Fruit fly (Drosophila melanogaster): ENCODE results near the gene slp2.

The slp2 gene

DNA sequence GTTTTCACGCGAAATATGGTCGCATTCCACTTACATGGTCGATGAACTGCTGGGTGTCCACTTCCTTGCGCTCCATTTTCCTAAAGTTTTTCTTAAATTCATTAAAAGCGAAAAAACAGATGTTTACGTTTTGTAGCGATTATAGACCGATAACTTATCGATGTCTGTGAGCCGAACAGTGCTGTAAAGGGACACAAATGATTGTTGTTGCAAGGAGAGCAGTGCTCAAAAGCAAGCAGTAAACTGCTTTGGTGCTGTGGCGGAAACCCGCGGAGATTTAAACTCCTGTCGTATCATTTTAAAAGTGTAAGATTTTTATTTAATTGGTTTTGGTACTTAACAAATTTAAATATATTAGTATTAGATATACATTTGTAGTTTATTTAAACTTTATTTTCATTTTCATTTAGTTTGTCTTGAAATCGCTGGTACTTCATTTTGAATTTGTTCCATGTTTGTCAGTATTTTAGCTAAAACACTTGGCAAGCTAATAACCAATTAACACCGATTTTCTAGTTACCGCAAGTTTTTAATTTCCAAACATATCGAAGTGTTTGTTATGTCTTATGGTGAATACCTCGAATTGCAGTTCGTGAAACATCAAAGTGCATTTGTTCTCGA is 23.3 kb upstream of the slp2 start, which contains the start of gene CG3407:
Gene CG3407, minus strand, starts transcription at position 156 of the 621 bp plus-strand sequence.
- TF ChIP-seq psq (optimal IDR thresholded peaks at IDR 0.05) (no peak), CG8478 (optimal IDR thresholded peaks at IDR 0.05) (no peak), pan (optimal IDR thresholded peaks at IDR 0.05) (no peak), usp (GFP tag; optimal IDR thresholded peaks at IDR 0.05) (no peak), Dll (optimal IDR thresholded peaks at IDR 0.05) (no peak), EcR (GFP tag; optimal IDR thresholded peaks at IDR 0.05) (no peak)

DNA sequence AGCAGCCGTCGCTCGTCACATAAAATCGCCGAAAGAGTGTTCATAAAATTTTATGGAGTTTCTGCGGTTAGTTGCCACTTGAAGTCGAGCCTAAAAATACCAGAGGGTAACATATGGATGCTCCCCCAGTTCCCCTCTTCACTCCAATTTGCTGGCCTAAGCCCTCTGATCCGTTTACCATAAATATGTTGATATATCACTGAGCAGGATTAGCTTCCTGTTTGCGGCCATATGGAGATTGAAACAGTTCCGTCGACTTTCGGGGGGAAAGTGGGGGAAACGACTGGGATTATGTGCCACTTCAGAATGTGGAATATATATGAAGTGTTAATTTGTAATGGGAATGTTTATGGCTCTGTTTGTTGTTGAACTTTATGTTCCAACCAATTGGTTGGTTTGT is 22.5 kb upstream of the slp2 start:
- TF ChIP-seq pan (optimal IDR thresholded peaks at IDR 0.05) (no peak), EcR (GFP tag; optimal IDR thresholded peaks at IDR 0.05) (no peak)

DNA sequence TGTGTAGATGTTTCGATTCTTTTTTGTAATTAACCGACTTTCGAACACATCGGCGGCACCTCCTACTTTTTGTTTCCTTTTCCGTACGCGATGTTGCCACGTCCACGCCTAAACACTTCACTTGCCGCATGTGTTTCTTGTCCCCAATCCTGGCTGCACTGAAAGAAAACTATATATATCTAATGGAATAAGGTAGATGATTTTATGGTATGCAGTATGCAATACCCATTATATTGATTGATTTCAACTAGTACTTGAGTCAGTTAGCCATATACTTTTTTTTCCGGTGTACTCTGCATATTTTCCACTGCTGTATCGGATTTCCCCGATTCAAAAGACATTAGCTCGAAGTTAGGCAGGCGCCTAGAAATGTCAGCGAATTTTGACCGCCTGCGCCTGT is 17.7 kb upstream of the slp2 start:
- TF ChIP-seq pan (optimal IDR thresholded peaks at IDR 0.05) (no peak), Dll (optimal IDR thresholded peaks at IDR 0.05) (no peak), CG8478 (optimal IDR thresholded peaks at IDR 0.05) (no peak), psq (optimal IDR thresholded peaks at IDR 0.05) (no peak), EcR (GFP tag; optimal IDR thresholded peaks at IDR 0.05) (no peak)

DNA sequence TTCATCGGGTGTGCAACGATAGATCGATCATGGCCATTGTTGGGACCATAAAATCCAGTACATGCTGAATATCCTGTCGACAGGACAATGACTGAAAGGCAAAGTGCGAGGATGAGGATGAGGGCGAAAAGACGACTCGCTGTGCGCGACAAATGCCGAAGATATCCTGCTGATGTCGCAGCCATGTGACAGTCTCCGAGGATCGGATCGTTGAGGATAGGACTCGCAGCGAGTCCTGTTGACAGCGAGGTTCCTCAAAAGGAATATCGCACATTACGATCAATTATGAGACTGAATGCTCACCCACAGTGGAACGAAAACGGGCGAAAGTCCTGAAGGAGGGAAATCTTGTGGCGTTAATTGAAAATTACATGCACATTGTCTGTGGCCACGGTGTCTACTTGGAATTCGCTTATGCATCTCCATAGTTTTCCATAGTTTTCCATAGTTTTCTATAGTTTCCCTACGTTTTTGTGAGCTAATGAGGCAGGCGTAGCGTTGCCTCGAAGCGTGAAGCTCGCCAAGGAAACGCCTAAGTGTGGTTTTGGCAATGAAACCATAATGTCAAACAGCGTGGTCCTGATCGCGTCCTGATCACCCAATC is 14.1 kb upstream of the slp2 start:
- no peak for TF ChIP-seq psq (optimal IDR thresholded peaks at IDR 0.05)

DNA sequence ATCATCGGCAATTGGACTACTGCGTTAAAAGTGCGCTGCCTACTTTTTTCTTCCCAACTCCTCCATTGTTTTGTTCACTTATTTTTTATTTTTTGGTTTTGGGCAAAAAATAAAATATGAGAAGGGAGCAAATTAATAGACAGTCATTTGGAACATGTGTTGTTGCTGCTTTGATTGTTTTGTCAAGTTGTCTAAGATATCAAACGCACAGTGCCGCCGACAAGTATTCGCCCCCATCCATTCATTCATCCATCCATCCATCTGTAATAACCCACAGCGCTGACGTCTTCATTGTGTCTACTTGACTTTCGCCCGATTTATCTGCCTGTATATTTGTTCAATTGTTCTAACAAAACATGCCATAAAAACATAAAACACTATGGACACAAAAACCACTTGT is 12.8 kb upstream of the slp2 start:
- TF ChIP-seq Dll (optimal IDR thresholded peaks at IDR 0.05), result no peak
- no peak for TF ChIP-seq CG8478 (optimal IDR thresholded peaks at IDR 0.05)

DNA sequence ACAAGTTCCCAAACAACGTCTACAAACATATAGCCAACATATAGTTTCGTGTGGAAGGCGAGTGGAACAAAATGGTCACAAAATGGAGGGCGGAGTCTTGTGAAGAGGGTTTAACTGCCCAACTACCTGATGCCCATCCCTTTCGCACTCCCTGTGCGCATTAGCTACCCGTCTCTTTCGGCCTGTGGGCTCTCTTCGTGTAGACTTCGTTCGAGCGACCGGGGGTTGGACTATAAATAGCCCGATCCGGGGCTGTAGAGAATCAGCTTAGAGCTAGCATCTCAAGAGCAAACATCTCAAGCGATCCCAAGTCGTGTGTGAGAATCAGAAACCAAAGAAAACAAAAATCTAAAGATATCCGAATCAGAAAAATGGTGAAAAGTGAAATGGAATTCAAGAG is 11.2 kb upstream of the slp2 start, which contains the start of gene slp1:
Gene slp1, plus strand, starts transcription at position 263 of the 400 bp plus-strand sequence.
- TF ChIP-seq CG8478 (optimal IDR thresholded peaks at IDR 0.05) (no peak), pan (optimal IDR thresholded peaks at IDR 0.05) (no peak), Dll (optimal IDR thresholded peaks at IDR 0.05) (no peak)

DNA sequence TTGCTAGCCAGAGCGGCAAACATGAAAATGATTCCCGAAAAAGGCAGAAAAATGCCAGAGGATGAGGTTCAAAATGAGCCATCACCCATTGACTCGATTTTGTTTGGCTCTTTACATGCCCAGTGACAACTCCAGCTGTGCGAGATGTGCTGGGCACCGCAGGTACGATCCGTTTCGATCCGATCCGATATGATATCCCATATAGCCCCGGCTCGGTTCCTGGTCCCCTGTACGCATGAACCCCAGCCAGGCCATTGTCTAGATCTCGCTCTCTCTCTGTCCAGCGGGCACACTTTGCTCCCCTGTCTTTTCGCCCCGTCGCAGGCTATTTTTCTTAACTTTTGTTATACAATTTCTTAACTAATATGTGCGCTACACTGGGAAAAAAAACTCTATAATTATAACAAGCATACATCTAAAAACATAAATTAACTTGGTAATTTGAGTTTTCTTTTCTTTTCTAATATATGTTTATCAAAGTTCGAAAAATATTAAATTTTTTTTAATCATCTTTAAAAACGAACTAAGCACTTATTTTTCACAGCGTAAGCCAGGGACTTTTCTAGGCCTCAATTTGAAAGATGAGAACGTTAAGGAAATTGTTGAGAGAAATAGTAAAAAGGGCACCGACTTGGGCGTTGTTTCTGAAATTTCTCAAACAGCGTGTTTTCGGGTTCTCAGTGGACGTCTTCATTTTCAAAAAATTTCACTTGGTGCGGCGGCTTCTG is 9.1 kb upstream of the slp2 start:
- no peak for TF ChIP-seq usp (GFP tag; optimal IDR thresholded peaks at IDR 0.05)
- no peak for TF ChIP-seq EcR (GFP tag; optimal IDR thresholded peaks at IDR 0.05)
- no peak for TF ChIP-seq CG8478 (optimal IDR thresholded peaks at IDR 0.05)

DNA sequence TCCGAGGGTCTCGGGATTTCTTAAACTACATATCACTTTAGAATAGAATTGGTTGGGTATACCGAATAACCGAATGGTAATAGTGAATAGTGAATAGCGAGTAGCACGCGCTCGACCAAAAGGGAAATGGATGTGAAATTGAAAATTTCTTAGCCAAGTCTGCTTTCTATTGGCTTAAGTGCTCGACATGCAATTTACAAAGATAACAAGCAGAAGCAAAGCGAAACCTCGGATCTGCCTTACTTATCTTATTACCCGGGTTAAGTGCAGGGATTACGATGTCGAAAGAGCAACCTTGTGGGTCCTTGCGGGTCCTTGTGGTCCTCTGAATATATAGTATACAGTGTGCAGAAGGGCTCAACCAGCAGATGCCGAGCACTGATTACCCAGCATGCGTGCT is 7.4 kb upstream of the slp2 start:
- TF ChIP-seq usp (GFP tag; optimal IDR thresholded peaks at IDR 0.05) (no peak), Dll (optimal IDR thresholded peaks at IDR 0.05) (no peak), psq (optimal IDR thresholded peaks at IDR 0.05) (no peak), EcR (GFP tag; optimal IDR thresholded peaks at IDR 0.05) (no peak), pan (optimal IDR thresholded peaks at IDR 0.05) (no peak), CG8478 (optimal IDR thresholded peaks at IDR 0.05) (no peak)

DNA sequence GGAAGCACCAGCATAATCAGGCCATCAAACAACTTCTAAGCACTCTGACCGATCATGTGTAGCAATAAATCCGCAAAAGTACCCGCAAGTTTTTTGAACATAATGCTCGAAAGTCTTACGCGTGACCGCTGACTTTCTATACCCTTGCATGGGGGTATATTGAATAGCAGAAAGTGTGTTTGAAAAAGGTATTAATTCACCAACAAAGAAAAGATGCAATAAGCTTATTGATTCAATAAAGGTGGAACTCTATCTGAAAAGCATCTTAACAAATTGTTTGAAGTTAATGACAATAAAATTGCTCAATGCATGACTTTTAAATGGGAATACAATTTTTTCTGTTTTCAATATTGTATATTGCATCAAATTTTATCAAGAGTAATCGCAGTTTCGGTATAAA is 4.9 kb upstream of the slp2 start:
- TF ChIP-seq CG8478 (optimal IDR thresholded peaks at IDR 0.05) (no peak), usp (GFP tag; optimal IDR thresholded peaks at IDR 0.05) (no peak), EcR (GFP tag; optimal IDR thresholded peaks at IDR 0.05) (no peak)

DNA sequence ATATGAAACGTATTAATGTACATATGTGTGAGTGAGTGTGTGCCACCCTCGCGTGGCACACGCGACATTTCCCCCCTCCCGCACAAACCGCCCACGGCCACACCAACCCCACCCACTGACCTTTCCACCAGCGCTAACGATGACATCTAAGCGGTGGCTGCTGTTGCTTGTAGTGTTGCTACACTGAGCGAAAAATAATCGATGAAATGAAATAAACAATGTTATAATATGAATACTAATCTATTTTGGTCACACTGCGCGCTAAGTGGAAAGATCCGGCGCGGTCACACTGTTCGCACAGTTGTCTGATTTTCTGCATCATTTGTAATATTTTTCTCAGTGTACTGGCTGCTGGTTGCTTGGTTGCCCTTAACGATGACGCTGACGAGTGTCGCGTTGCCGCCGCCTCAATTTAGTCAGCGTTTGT is 4.4 kb upstream of the slp2 start:
- no peak for TF ChIP-seq CG8478 (optimal IDR thresholded peaks at IDR 0.05)
- no peak for TF ChIP-seq usp (GFP tag; optimal IDR thresholded peaks at IDR 0.05)

DNA sequence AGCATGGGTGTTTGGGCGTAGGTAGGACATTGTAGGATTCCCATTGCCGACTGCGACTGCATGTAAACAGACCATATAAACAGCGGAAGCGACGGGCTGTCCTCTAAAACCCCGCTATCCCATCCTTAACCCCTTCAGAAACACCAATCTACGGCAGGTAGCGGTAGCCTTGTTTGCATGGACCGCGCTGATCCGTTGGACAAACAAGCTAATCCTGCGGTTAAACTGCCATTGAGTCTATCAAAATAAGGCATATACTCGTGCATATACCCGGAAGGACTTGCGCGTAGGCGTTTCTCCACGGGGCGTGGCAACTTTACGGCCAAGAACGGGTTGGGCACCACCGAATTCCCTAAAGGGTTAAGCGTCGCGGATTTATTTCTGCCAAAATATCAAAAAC is 2.7 kb upstream of the slp2 start:
- TF ChIP-seq EcR (GFP tag; optimal IDR thresholded peaks at IDR 0.05), result no peak
- no peak for TF ChIP-seq pan (optimal IDR thresholded peaks at IDR 0.05)

DNA sequence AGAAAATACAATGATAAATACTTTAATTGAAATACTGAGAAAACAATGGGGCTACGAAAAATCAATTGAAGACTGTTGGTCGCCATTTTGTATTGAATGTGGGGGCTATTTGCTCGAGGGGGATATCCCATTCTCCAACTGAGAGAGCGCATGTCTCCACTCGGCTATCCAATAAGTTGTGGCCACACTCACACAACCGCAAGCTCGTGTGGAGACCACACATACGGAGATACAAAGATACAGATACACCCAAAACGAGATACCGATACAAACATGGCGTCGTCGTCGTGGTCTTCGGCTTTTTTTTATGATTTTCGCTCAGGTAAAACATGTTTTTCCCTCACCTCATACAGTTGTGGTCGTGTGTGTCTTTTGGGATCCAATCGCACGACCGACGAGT is 1.4 kb upstream of the slp2 start:
- no peak for TF ChIP-seq usp (GFP tag; optimal IDR thresholded peaks at IDR 0.05)
- no peak for TF ChIP-seq pan (optimal IDR thresholded peaks at IDR 0.05)
- TF ChIP-seq Dll (optimal IDR thresholded peaks at IDR 0.05), result no peak
- no peak for TF ChIP-seq EcR (GFP tag; optimal IDR thresholded peaks at IDR 0.05)
- no peak for TF ChIP-seq CG8478 (optimal IDR thresholded peaks at IDR 0.05)
- no peak for TF ChIP-seq psq (optimal IDR thresholded peaks at IDR 0.05)

DNA sequence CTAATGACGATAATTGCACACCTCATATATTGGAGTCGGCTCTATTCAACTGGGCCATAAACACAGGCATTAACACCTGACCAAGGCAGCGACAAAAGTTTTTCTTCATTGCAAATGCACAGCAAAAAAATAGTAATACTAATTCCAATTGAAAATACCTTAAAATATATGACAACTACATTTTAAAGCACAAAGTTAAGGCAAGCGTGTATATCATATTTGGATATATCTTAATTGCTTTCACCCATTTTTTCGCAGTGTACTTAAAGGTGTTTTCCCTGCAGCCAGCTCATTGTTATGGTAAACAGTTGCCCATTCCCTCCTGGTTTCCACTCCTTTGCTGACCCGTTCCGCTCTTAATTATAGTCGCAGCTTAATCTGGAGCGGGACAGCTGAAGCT is 4.3 kb downstream of the slp2 start:
- no peak for TF ChIP-seq CG8478 (optimal IDR thresholded peaks at IDR 0.05)
- TF ChIP-seq EcR (GFP tag; optimal IDR thresholded peaks at IDR 0.05), result no peak
- no peak for TF ChIP-seq usp (GFP tag; optimal IDR thresholded peaks at IDR 0.05)
- no peak for TF ChIP-seq psq (optimal IDR thresholded peaks at IDR 0.05)

DNA sequence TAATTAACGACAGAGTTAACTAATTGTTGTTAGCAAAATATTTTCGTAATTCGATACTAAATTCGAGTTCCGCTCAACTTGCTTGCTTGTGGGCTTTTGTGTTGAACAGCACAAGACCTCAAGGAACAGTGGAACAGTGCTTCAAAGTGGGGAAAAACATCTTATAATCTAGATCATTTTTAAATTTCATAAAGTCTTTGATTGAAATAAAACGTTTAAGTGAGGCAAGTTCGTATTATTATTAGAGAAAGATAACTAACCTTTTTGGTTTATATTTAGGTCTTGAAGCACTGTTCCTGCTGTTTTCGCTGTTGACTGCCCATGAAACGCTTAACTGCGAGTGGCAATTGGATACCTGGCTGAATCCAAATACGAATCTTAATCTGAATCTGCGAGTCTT is 7.5 kb downstream of the slp2 start:
- no peak for TF ChIP-seq Dll (optimal IDR thresholded peaks at IDR 0.05)
- no peak for TF ChIP-seq psq (optimal IDR thresholded peaks at IDR 0.05)
- TF ChIP-seq usp (GFP tag; optimal IDR thresholded peaks at IDR 0.05), result no peak
- no peak for TF ChIP-seq pan (optimal IDR thresholded peaks at IDR 0.05)
- no peak for TF ChIP-seq EcR (GFP tag; optimal IDR thresholded peaks at IDR 0.05)
